Fruit fly (Drosophila melanogaster): ENCODE data around the gene Jon25Bii.

Gene Jon25Bii

DNA sequence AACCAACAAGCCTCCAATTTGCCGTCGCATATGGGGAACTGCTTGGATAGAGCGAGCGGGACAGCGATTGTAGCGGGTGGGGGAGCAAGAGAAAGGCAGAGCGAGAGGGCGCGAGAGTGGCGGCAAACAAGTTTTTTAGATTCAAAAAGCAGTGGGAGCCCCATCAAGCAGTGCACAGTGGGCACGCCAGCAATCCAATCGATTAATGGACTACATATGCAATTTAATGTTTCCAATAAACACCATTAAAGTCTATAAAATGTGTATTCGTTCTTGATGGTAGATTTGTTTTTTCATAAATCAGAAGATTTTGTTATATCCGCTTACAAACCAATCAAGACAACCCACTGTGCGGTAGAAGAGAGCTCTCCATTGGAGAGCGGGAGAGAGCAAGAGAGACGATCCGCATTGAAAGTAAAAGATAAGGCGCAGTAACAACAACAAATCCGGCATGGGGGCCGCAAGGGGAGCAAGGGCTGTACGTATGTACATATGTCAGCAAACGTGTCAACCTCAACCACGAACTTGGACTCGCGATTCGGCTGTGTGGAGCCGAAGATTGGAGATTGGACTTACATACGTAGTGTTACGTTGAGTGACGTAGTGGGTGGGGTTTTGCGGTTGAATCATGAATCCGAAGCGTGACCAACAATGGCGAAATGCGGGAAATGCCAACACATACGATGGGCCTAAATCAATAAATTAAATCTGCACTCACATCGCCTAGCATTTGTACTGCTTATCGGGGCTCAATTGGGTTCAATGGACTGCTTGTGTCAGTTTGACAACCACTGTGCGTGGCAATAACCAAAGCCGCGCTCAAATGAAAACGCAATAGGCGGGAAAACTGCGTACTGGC, 44.7 kb upstream of the Jon25Bii start (continued):
- TF ChIP-seq tll (GFP tag; optimal IDR thresholded peaks at IDR 0.05) (no peak), slbo (GFP tag; IDR thresholded peaks at IDR 0.05) (peak; percentile 99), so (GFP tag; IDR thresholded peaks at IDR 0.05) (peak; percentile 99), Hey (tag; optimal IDR thresholded peaks at IDR 0.05) (peak; percentile 87), CG6683 (GFP tag; optimal IDR thresholded peaks at IDR 0.05) (peak; percentile 97), Dp (GFP tag; optimal IDR thresholded peaks at IDR 0.05) (peak; percentile 48), ab (GFP tag; optimal IDR thresholded peaks at IDR 0.05) (peak; percentile 97), zf30C (GFP tag; optimal IDR thresholded peaks at IDR 0.05) (no peak), CG5953 (GFP tag; IDR thresholded peaks at IDR 0.05) (peak; percentile 99), CG9437 (GFP tag; optimal IDR thresholded peaks at IDR 0.05) (peak; percentile 97), yki (optimal IDR thresholded peaks at IDR 0.05) (peak; percentile 61), CG8359 (GFP tag; optimal IDR thresholded peaks at IDR 0.05; ENCODE audit: borderline replicate concordance) (peak; percentile 95), Six4 (GFP tag; optimal IDR thresholded peaks at IDR 0.05) (peak; percentile 99), CTCF (GFP tag; optimal IDR thresholded peaks at IDR 0.05) (peak; percentile 72), CG18599 (GFP tag; optimal IDR thresholded peaks at IDR 0.05) (peak; percentile 99), sug (tag; optimal IDR thresholded peaks at IDR 0.05) (peak; percentile 100), NK7.1 (GFP tag; optimal IDR thresholded peaks at IDR 0.05) (peak; percentile 98), CG12236 (GFP tag; optimal IDR thresholded peaks at IDR 0.05) (peak; percentile 98), eyg (GFP tag; optimal IDR thresholded peaks at IDR 0.05) (peak; percentile 98), Med (GFP tag) (peak; percentile 100), CG10274 (GFP tag; optimal IDR thresholded peaks at IDR 0.05) (peak; percentile 94), wor (GFP tag; IDR thresholded peaks at IDR 0.05) (peak; percentile 99), CG4707 (GFP tag; optimal IDR thresholded peaks at IDR 0.05) (peak; percentile 100), Bgb (GFP tag; IDR thresholded peaks at IDR 0.05; ENCODE audit: partially characterized antibody) (peak; percentile 59), Gug (GFP tag; IDR thresholded peaks at IDR 0.05) (peak; percentile 99), CG10431 (GFP tag; optimal IDR thresholded peaks at IDR 0.05) (peak; percentile 97), Dip3 (GFP tag; optimal IDR thresholded peaks at IDR 0.05) (peak; percentile 99), fd64A (GFP tag; optimal IDR thresholded peaks at IDR 0.05) (peak; percentile 98), mirr (GFP tag; optimal IDR thresholded peaks at IDR 0.05) (peak; percentile 99), CG12299 (tag; optimal IDR thresholded peaks at IDR 0.05) (peak; percentile 97), CG7372 (GFP tag; IDR thresholded peaks at IDR 0.05) (peak; percentile 99), CG3407 (GFP tag; optimal IDR thresholded peaks at IDR 0.05) (peak; percentile 98), Poxn (GFP tag; IDR thresholded peaks at IDR 0.05) (peak; percentile 96), CG18619 (GFP tag; optimal IDR thresholded peaks at IDR 0.05) (peak; percentile 98), cato (GFP tag; optimal IDR thresholded peaks at IDR 0.05; ENCODE audit: borderline replicate concordance) (peak; percentile 99), slou (GFP tag; optimal IDR thresholded peaks at IDR 0.05) (peak; percentile 98), Dref (GFP tag; IDR thresholded peaks at IDR 0.05) (no peak; the same call in 1 of the 2 replicates), vvl (GFP tag; IDR thresholded peaks at IDR 0.05) (peak; percentile 100), Mrtf (GFP tag; IDR thresholded peaks at IDR 0.05) (peak; percentile 99), otp (GFP tag; IDR thresholded peaks at IDR 0.05) (peak; percentile 99), sens (GFP tag) (peak; percentile 100), H2.0 (GFP tag; IDR thresholded peaks at IDR 0.05) (peak; percentile 99), Dek (tag; optimal IDR thresholded peaks at IDR 0.05) (peak; percentile 98), tx (GFP tag; optimal IDR thresholded peaks at IDR 0.05) (peak; percentile 99), CG11695 (GFP tag; IDR thresholded peaks at IDR 0.05) (peak; percentile 98), NC2α (GFP tag; optimal IDR thresholded peaks at IDR 0.05) (peak; percentile 98), HLH3B (GFP tag; IDR thresholded peaks at IDR 0.05) (peak; percentile 99), z (GFP tag; IDR thresholded peaks at IDR 0.05) (peak; percentile 84), CG5180 (GFP tag; optimal IDR thresholded peaks at IDR 0.05) (peak; percentile 93), Max (GFP tag; optimal IDR thresholded peaks at IDR 0.05) (peak; percentile 99)

Measured in whole organism, embryonic.